Worm (Caenorhabditis elegans): ENCODE measurements around the gene C17C3.3.

DNA sequence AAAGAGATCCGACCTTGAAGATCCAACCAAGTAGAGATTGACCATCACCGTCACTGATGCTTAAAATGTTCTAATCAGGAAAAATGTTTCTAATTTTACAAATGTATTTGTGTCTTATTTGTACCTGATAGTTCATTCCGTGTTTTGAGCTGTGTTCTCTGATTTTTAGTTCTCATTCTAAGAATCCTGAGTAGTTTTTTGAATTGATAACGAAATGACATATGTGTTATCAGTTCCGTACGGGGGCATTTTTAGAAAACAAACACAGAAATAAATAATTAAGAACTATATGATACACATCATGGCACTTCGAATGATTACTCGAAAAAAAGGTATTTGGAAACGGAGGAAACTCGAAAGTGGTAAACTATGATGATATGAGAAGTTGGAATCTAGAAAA is 6.0 kb upstream of the C17C3.3 start:
- no peak for TF ChIP-seq ceh-82 (tag; optimal IDR thresholded peaks at IDR 0.05)
- TF ChIP-seq egl-27 (tag; optimal IDR thresholded peaks at IDR 0.05), result no peak
- TF ChIP-seq lin-39 (tag; optimal IDR thresholded peaks at IDR 0.05), result no peak
- TF ChIP-seq sea-2 (GFP tag; optimal IDR thresholded peaks at IDR 0.05), result no peak

Data from whole organism, L3 larva.